Worm (Caenorhabditis elegans) whole organism, young adult: Measurements from ENCODE around the gene srx-13.

Source experiments
- F49E8.2 ChIP-seq: sonication (generic microtip); optimal IDR thresholded peaks from 3 replicates; lab custom pipeline; 2017; ENCODE audit warnings: missing genetic modification characterization, mild to moderate bottlenecking, missing compliant biosample characterization, antibody characterized with exemption, moderate library complexity; ENCODE audit not compliant: insufficient read depth
- F57C9.4 ChIP-seq: sonication (generic microtip); optimal IDR thresholded peaks from 2 replicates; lab custom pipeline; 2017; ENCODE audit warnings: mild to moderate bottlenecking, missing genetic modification characterization, missing compliant biosample characterization
- K11D2.4 ChIP-seq: fragments of 200-800 bp; sonication (Bioruptor generic); IDR thresholded peaks from 2 replicates; pipeline ENCODE4 v1.3.6; 2022; ENCODE audit warnings: missing genetic modification reagents, missing genetic modification characterization, missing compliant biosample characterization
- Y56A3A.18 ChIP-seq: fragments of 200-800 bp; sonication (Bioruptor generic); IDR thresholded peaks from 2 replicates; pipeline ENCODE4 v1.3.6; 2022; ENCODE audit warnings: missing genetic modification reagents, missing genetic modification characterization, missing compliant biosample characterization
- Y95B8A.8 ChIP-seq: fragments of 200-800 bp; sonication (Bioruptor generic); IDR thresholded peaks from 2 replicates; pipeline ENCODE4 v1.3.6; 2022; ENCODE audit warnings: missing genetic modification reagents, missing genetic modification characterization, missing compliant biosample characterization
- ama-1 ChIP-seq, 3 experiments: fragments of 150-350 bp in 1 of 3; sonication (generic microtip) in 2 of 3; optimal IDR thresholded peaks; 2 replicates each; lab custom pipeline; 2014 to 2018; ENCODE audit warnings: missing biosample characterization in 2 of 3, missing genetic modification characterization in 2 of 3, missing genetic modification reagents in 2 of 3
- atf-7 ChIP-seq: sonication (generic microtip); optimal IDR thresholded peaks from 2 replicates; lab custom pipeline; 2017; ENCODE audit warnings: mild to moderate bottlenecking, missing genetic modification characterization, missing compliant biosample characterization
- athp-1 ChIP-seq: sonication (generic microtip); optimal IDR thresholded peaks from 2 replicates; lab custom pipeline; 2017; ENCODE audit warnings: mild to moderate bottlenecking, missing genetic modification characterization, missing compliant biosample characterization
- bed-2 ChIP-seq: fragments of 200-800 bp; sonication (Bioruptor generic); IDR thresholded peaks from 2 replicates; pipeline ENCODE4 v1.3.6; 2022; ENCODE audit warnings: missing genetic modification reagents, missing genetic modification characterization, missing compliant biosample characterization
- cebp-1 ChIP-seq, 2 experiments: fragments of 200-800 bp in 1 of 2; sonication (Bioruptor generic) in 1 of 2; sonication (generic microtip) in 1 of 2; IDR thresholded peaks in 1 of 2; optimal IDR thresholded peaks in 1 of 2; 2 replicates each; pipeline versions ENCODE4 v1.3.6 to Lab custom; 2017 to 2022; ENCODE audit warnings: missing compliant biosample characterization in 2 of 2, missing genetic modification characterization in 2 of 2, mild to moderate bottlenecking in 1 of 2, missing genetic modification reagents in 1 of 2, moderate library complexity in 1 of 2
- cebp-2 ChIP-seq: fragments of 200-800 bp; sonication (Bioruptor generic); IDR thresholded peaks from 2 replicates; pipeline ENCODE4 v1.3.6; 2022; ENCODE audit warnings: missing genetic modification characterization, missing compliant biosample characterization
- dox-1 ChIP-seq: fragments of 200-800 bp; sonication (Bioruptor generic); IDR thresholded peaks from 2 replicates; pipeline ENCODE4 v1.3.6; 2022; ENCODE audit warnings: missing genetic modification reagents, missing genetic modification characterization, missing compliant biosample characterization
- egrh-3 ChIP-seq: fragments of 200-800 bp; sonication (Bioruptor generic); IDR thresholded peaks from 2 replicates; pipeline ENCODE4 v1.3.6; 2022; ENCODE audit warnings: missing genetic modification reagents, missing genetic modification characterization, missing compliant biosample characterization
- gei-17 ChIP-seq: fragments of 200-800 bp; sonication (Bioruptor generic); optimal IDR thresholded peaks from 2 replicates; lab custom pipeline; 2018; ENCODE audit warnings: mild to moderate bottlenecking, missing genetic modification characterization, missing compliant biosample characterization
- him-1 ChIP-seq: sonication (generic microtip); optimal IDR thresholded peaks from 2 replicates; lab custom pipeline; 2016; ENCODE audit warnings: missing genotype, missing genetic modification reagents, missing genetic modification characterization, missing compliant biosample characterization
- hmg-1.2 ChIP-seq: fragments of 200-800 bp; sonication (Bioruptor generic); IDR thresholded peaks from 2 replicates; pipeline ENCODE4 v1.3.6; 2022; ENCODE audit warnings: missing genetic modification reagents, missing genetic modification characterization, missing compliant biosample characterization
- hsf-1 ChIP-seq: fragments of 200-800 bp; sonication (Bioruptor generic); IDR thresholded peaks from 2 replicates; pipeline ENCODE4 v1.3.6; 2022; ENCODE audit warnings: missing genetic modification reagents, missing genetic modification characterization, missing compliant biosample characterization
- let-526 ChIP-seq: fragments of 200-800 bp; sonication (Bioruptor generic); IDR thresholded peaks from 2 replicates; pipeline ENCODE4 v1.3.6; 2022; ENCODE audit warnings: missing genetic modification reagents, missing genetic modification characterization, missing compliant biosample characterization
- let-607 ChIP-seq, 2 experiments: fragments of 200-800 bp in 1 of 2; sonication (Bioruptor generic) in 1 of 2; sonication (generic microtip) in 1 of 2; optimal IDR thresholded peaks; 2 replicates each; lab custom pipeline; 2016 to 2018; ENCODE audit warnings: mild to moderate bottlenecking in 2 of 2, missing compliant biosample characterization in 2 of 2, missing genetic modification characterization in 2 of 2, moderate library complexity in 2 of 2, missing genotype in 1 of 2
- lin-26 ChIP-seq: fragments of 200-800 bp; sonication (Bioruptor generic); IDR thresholded peaks from 2 replicates; pipeline ENCODE4 v1.3.6; 2022; ENCODE audit warnings: missing genetic modification reagents, missing genetic modification characterization, missing compliant biosample characterization
- lin-40 ChIP-seq: sonication (generic microtip); optimal IDR thresholded peaks from 2 replicates; lab custom pipeline; 2016; ENCODE audit warnings: missing genetic modification characterization, mild to moderate bottlenecking, missing compliant biosample characterization, missing genotype, missing genetic modification reagents
- lsl-1 ChIP-seq: fragments of 200-800 bp; sonication (Bioruptor generic); optimal IDR thresholded peaks from 2 replicates; lab custom pipeline; 2018; ENCODE audit warnings: mild to moderate bottlenecking, missing genetic modification characterization, moderate library complexity, missing compliant biosample characterization
- lsy-27 ChIP-seq: sonication (generic microtip); optimal IDR thresholded peaks from 2 replicates; lab custom pipeline; 2017; ENCODE audit warnings: missing genetic modification characterization, mild to moderate bottlenecking, missing compliant biosample characterization, antibody characterized with exemption, missing genotype, borderline replicate concordance; ENCODE audit not compliant: insufficient read depth
- madf-6 ChIP-seq: fragments of 200-800 bp; sonication (Bioruptor generic); IDR thresholded peaks from 2 replicates; pipeline ENCODE4 v1.3.6; 2022; ENCODE audit warnings: missing genetic modification reagents, missing genetic modification characterization, missing compliant biosample characterization
- madf-8 ChIP-seq: fragments of 200-800 bp; sonication (Bioruptor generic); conservative IDR thresholded peaks from 2 replicates; pipeline ENCODE4 v1.3.6; 2022; ENCODE audit warnings: missing genetic modification reagents, missing genetic modification characterization, missing compliant biosample characterization
- mcd-1 ChIP-seq: fragments of 200-800 bp; sonication (Bioruptor generic); IDR thresholded peaks from 2 replicates; pipeline ENCODE4 v1.3.6; 2022; ENCODE audit warnings: missing genetic modification reagents, missing genetic modification characterization, missing compliant biosample characterization
- mel-28 ChIP-seq: sonication (generic microtip); optimal IDR thresholded peaks from 2 replicates; lab custom pipeline; 2016; ENCODE audit warnings: borderline replicate concordance, mild to moderate bottlenecking, missing genetic modification characterization, missing compliant biosample characterization
- nfya-2 ChIP-seq: fragments of 200-800 bp; sonication (Bioruptor generic); IDR thresholded peaks from 2 replicates; pipeline ENCODE4 v1.3.6; 2022; ENCODE audit warnings: missing genetic modification reagents, missing genetic modification characterization, missing compliant biosample characterization
- nhr-27 ChIP-seq: fragments of 200-800 bp; sonication (Bioruptor generic); optimal IDR thresholded peaks from 2 replicates; lab custom pipeline; 2018; ENCODE audit warnings: mild to moderate bottlenecking, missing genetic modification characterization, moderate library complexity, missing compliant biosample characterization
- nhr-80 ChIP-seq: sonication (generic microtip); optimal IDR thresholded peaks from 2 replicates; lab custom pipeline; 2016; ENCODE audit warnings: missing genetic modification characterization, missing compliant biosample characterization
- repo-1 ChIP-seq: sonication (generic microtip); optimal IDR thresholded peaks from 2 replicates; lab custom pipeline; 2017; ENCODE audit warnings: mild to moderate bottlenecking, missing genetic modification characterization, missing compliant biosample characterization
- sdz-38 ChIP-seq: sonication (generic microtip); optimal IDR thresholded peaks from 2 replicates; lab custom pipeline; 2016; ENCODE audit warnings: missing genotype, missing genetic modification characterization, missing compliant biosample characterization
- snpc-4 ChIP-seq, 5 experiments: fragments of 150-350 bp in 1 of 5; sonication (generic microtip) in 4 of 5; optimal IDR thresholded peaks; 2 replicates each; lab custom pipeline; 2014 to 2018; ENCODE audit warnings: missing genetic modification characterization in 5 of 5, missing biosample characterization in 3 of 5, antibody characterized with exemption in 2 of 5, mild to moderate bottlenecking in 2 of 5, missing compliant biosample characterization in 2 of 5, missing genotype in 2 of 5, moderate library complexity in 2 of 5, missing genetic modification reagents in 1 of 5
- tbx-9 ChIP-seq: sonication (generic microtip); optimal IDR thresholded peaks from 2 replicates; lab custom pipeline; 2016; ENCODE audit warnings: borderline replicate concordance, missing genetic modification characterization, inconsistent platforms, missing compliant biosample characterization
- tlf-1 ChIP-seq: fragments of 200-800 bp; sonication (Bioruptor generic); optimal IDR thresholded peaks from 2 replicates; lab custom pipeline; 2018; ENCODE audit warnings: mild to moderate bottlenecking, missing genetic modification characterization, missing compliant biosample characterization
- unc-62 ChIP-seq: fragments of 150-350 bp; optimal IDR thresholded peaks from 2 replicates; lab custom pipeline; 2014; ENCODE audit warnings: missing biosample characterization, missing genetic modification reagents, missing genetic modification characterization
- xnd-1 ChIP-seq: sonication (generic microtip); optimal IDR thresholded peaks from 2 replicates; lab custom pipeline; 2016; ENCODE audit warnings: missing genotype, missing genetic modification reagents, missing genetic modification characterization, missing compliant biosample characterization
- zfh-2 ChIP-seq: fragments of 200-800 bp; sonication (Bioruptor generic); conservative IDR thresholded peaks from 2 replicates; pipeline ENCODE4 v1.3.6; 2022; ENCODE audit warnings: missing genetic modification reagents, missing genetic modification characterization, missing compliant biosample characterization
- ztf-18 ChIP-seq: sonication (generic microtip); optimal IDR thresholded peaks from 2 replicates; lab custom pipeline; 2016; ENCODE audit warnings: missing genotype, mild to moderate bottlenecking, missing genetic modification characterization, missing compliant biosample characterization
- ztf-28 ChIP-seq: fragments of 200-800 bp; sonication (Bioruptor generic); IDR thresholded peaks from 2 replicates; pipeline ENCODE4 v1.3.6; 2022; ENCODE audit warnings: missing genetic modification reagents, missing genetic modification characterization, missing compliant biosample characterization

srx-13 gene

DNA sequence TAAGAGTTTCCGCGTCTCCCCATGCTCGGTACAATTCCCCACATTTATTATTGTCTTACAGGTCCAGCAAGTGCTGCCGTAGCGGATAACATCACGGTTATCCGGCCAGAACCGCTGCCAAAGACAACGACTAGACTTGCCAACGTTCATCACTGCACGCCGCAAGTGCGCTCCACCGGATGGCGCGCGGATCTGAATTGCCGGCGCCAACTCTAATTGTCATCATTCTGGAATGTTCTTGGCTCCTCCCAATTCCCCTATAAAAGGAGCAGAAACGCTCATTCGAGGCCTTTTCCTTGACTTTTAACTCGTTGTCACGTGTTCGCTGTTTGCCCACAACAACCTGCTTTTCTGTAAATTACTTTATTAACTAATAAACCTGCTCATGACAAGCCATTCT, 14.5 kb downstream of the srx-13 start:
- peak; percentile 71 for TF ChIP-seq hsf-1
- TF ChIP-seq madf-6 (GFP tag; lab: Robert Waterston, UW): peak; percentile 67
- peak; percentile 32; the same call in 1 of the 2 replicates for TF ChIP-seq mcd-1
- peak; percentile 33; the same call in 1 of the 2 replicates for TF ChIP-seq madf-8

DNA sequence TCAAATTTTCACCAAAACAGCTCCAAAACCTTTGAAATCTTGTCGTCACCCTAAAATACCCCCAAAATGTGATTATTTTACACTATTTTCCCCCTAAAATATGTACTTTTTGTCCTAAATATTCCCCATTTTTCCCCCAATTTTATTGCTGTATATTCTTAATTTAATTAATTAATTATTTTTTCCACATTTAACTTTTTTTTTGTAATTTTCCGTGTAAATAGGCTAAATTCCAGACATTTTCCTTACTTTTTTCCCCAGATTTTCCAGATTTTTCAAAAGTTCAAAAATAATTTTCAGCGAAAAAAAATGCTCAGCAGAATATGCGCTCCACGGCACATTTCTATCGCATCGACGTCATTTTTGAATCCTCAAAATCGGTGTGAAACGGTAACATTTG, 21.3 kb downstream of the srx-13 start, which contains the start of gene cox-18:
cox-18 (plus strand) TSS at position 301 of the 400 bp plus-strand sequence.
- TF ChIP-seq F57C9.4 (tag; lab: Kevin White, UChicago): no peak
- TF ChIP-seq dox-1 (GFP tag; lab: Robert Waterston, UW): no peak
- TF ChIP-seq ztf-28 (GFP tag; lab: Robert Waterston, UW): no peak
- TF ChIP-seq nhr-27 (tag; lab: Kevin White, UChicago): no peak
- TF ChIP-seq Y56A3A.18: no peak
- no peak for TF ChIP-seq cebp-2 (GFP tag; lab: Robert Waterston, UW)
- no peak for TF ChIP-seq unc-62 (GFP tag; lab: Kevin White, UChicago)
- TF ChIP-seq gei-17 (GFP tag; lab: Kevin White, UChicago): no peak

DNA sequence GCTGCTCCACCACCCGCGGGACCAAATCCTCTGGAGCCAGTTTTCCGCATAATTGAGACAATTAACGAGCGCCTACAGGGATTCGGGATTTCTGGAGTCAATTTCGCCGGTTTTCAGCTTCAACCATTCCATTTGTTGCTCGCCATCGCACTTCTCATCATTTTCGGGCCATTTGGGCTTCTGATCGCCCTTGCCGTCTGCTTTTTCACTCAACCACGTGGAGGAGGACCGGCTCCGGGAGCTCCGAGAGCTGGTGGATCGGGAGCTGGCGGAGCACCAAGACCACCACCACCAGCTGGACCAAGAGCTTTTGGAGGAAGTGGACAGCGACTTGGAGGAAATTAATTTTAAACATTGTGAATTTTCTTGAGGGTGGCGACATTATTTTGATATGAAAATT, 22.3 kb downstream of the srx-13 start:
- TF ChIP-seq repo-1 (tag; lab: Kevin White, UChicago) (no peak), atf-7 (tag; lab: Kevin White, UChicago) (no peak), Y95B8A.8 (GFP tag; lab: Robert Waterston, UW) (no peak), egrh-3 (GFP tag; lab: Robert Waterston, UW) (peak; percentile 48; the same call in 1 of the 2 replicates), hmg-1.2 (GFP tag; lab: Robert Waterston, UW) (no peak), athp-1 (no peak), zfh-2 (GFP tag; lab: Robert Waterston, UW) (peak; percentile 83), madf-8 (no peak), ama-1 (optimal IDR thresholded peaks at IDR 0.05; lab: Kevin White, UChicago) (no peak), ama-1 (GFP tag; optimal IDR thresholded peaks at IDR 0.05; lab: Kevin White, UChicago) (no peak)

DNA sequence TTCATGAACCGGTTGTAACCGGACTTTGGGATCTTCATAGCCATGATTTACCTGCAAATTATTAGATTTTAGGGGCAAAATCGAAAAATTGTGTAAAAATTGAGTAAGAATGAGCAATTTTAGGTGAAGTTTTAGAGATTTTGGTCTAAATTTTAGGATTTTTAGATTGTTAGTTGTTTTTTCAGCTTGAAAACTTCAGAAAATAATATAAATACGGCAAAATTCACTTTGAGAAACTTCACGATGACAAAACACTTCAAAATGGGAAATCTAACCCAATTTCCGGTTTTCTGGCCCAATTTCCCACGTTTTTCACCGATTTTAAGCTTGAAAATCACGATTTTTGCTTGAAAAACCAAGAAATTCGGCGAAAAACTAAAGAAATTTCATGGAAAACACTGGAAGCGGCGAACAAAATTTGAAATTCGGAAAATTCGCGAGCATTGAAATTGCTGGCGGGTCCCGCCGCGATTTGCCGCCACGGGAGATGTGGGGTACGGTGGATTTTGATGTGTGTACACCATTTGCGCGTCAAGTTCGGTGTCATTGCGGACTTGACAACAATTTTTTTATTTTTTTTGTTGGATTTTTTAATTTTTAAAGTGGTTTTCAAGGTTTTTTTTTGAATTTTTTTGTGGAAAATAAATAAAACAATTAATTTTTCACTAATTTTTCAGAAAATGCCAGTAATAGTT, 24.4 kb downstream of the srx-13 start, which contains the start of the genes cct-8 and Y55F3AR.2:
cct-8 (minus strand) TSS at position 51 of the 695 bp plus-strand sequence.
Y55F3AR.2 (plus strand) TSS at position 672 of the 695 bp plus-strand sequence.
- no peak for TF ChIP-seq sdz-38 (tag; lab: Kevin White, UChicago)
- TF ChIP-seq mel-28: peak; percentile 91
- TF ChIP-seq let-607 (tag; optimal IDR thresholded peaks at IDR 0.05; lab: Kevin White, UChicago): peak; percentile 88 to 94
- TF ChIP-seq ama-1 (optimal IDR thresholded peaks at IDR 0.05; lab: Kevin White, UChicago): no peak
- TF ChIP-seq ama-1 (GFP tag; optimal IDR thresholded peaks at IDR 0.05; lab: Kevin White, UChicago): peak in 1 of 2 experiments; percentile 44
- TF ChIP-seq gei-17 (GFP tag; lab: Kevin White, UChicago): peak; percentile 93
- TF ChIP-seq snpc-4 (GFP tag; optimal IDR thresholded peaks at IDR 0.05; lab: Kevin White, UChicago): peak; percentile 71
- TF ChIP-seq snpc-4 (tag; optimal IDR thresholded peaks at IDR 0.05; lab: Kevin White, UChicago): peak; percentile 69 to 87 (median 78)
- TF ChIP-seq tlf-1 (GFP tag; lab: Kevin White, UChicago): peak; percentile 99
- peak; percentile 99 for TF ChIP-seq repo-1 (tag; lab: Kevin White, UChicago)
- peak; percentile 95 for TF ChIP-seq F49E8.2 (tag; lab: Kevin White, UChicago)
- TF ChIP-seq lin-40 (tag; lab: Kevin White, UChicago): peak; percentile 98
- TF ChIP-seq nfya-2 (GFP tag; lab: Robert Waterston, UW): peak; percentile 92
- TF ChIP-seq xnd-1: peak; percentile 78
- TF ChIP-seq nhr-80 (tag; lab: Kevin White, UChicago): peak; percentile 29
- TF ChIP-seq tbx-9: peak; percentile 50
- peak; percentile 65; the same call in 1 of the 2 replicates for TF ChIP-seq lin-26 (GFP tag; lab: Robert Waterston, UW)
- TF ChIP-seq cebp-1 (GFP tag; IDR thresholded peaks at IDR 0.05; lab: Robert Waterston, UW): peak; percentile 91
- TF ChIP-seq cebp-1 (tag; optimal IDR thresholded peaks at IDR 0.05; lab: Kevin White, UChicago): peak; percentile 97
- TF ChIP-seq ztf-18 (tag; lab: Kevin White, UChicago): peak; percentile 61
- TF ChIP-seq lsl-1 (GFP tag; lab: Kevin White, UChicago): peak; percentile 100
- peak; percentile 99 for TF ChIP-seq K11D2.4 (GFP tag; lab: Robert Waterston, UW)
- peak; percentile 66 for TF ChIP-seq him-1 (tag; lab: Kevin White, UChicago)
- no peak for TF ChIP-seq bed-2 (GFP tag; lab: Robert Waterston, UW)
- peak; percentile 96 for TF ChIP-seq let-526 (GFP tag; lab: Robert Waterston, UW)
- peak; percentile 80 for TF ChIP-seq lsy-27
